Worm (Caenorhabditis elegans): ENCODE data around the gene ZK1010.8.

DNA sequence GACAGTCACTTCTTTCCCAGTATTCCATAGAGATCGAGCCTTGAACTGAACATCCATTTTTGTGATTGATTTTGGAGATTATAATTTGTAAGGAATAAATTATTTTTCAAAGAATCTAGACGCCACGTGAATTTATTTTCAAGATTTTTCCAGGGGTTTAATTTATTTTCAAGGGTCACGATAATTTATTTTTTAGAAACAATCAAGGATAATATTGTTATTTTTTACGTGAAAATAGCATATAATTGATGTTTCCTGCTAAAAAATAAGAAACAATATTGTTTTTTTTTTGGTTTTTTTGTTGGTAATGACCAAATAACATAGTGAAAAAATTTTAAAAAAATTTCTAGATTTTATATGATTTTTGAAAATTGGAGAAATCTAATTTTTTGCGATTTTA, 29.1 kb upstream of the ZK1010.8 start, which contains the start of gene F14F7.4:
- TF ChIP-seq zip-11 (GFP tag; IDR thresholded peaks at IDR 0.05) (no peak), ctbp-1 (GFP tag; IDR thresholded peaks at IDR 0.05) (no peak), ztf-11 (tag; optimal IDR thresholded peaks at IDR 0.05) (no peak), lin-29 (GFP tag; IDR thresholded peaks at IDR 0.05) (no peak), lin-13 (GFP tag; optimal IDR thresholded peaks at IDR 0.05) (no peak), sdz-12 (GFP tag; optimal IDR thresholded peaks at IDR 0.05) (no peak), ceh-82 (tag; optimal IDR thresholded peaks at IDR 0.05) (no peak), lin-39 (tag; optimal IDR thresholded peaks at IDR 0.05) (no peak), pha-4 (GFP tag; IDR thresholded peaks at IDR 0.05) (no peak), pha-4 (tag; optimal IDR thresholded peaks at IDR 0.05) (no peak)
